Fruit fly (Drosophila melanogaster): Measurements from ENCODE around the gene CG13041.

DNA sequence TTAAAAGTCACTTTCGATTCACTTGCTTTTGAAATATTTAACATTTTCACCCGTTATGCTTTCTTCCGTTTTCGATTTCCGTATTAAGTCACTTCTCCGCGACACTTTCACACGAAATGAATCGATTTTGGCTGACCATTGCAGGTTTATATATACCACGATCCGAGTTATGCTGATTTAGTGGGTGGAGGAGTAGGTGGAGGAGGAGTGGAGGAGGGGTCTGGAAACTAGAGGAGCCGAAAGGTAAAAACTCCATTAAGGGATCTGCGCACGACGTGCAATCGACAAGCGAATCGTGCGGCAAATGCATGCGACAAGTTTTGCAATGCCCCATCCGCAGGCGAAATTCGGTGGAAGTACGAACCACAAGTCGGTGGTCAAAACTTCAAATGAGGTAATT, 28.5 kb downstream of the CG13041 start, which contains the start of gene CG13045:
- TF ChIP-seq psq (optimal IDR thresholded peaks at IDR 0.05): no peak
- TF ChIP-seq insv (optimal IDR thresholded peaks at IDR 0.05): no peak
- no peak for TF ChIP-seq Myc (optimal IDR thresholded peaks at IDR 0.05)

All from Kc167 (cell line).